Fruit fly (Drosophila melanogaster): Measurements from ENCODE around the gene fax.

Gene fax

dm6 chr3L:16411566-16411965 is at the start of gene fax:
TSS of gene fax (minus strand) at chr3L:16411828.
- no peak for TF ChIP-seq abd-A (tag; optimal IDR thresholded peaks at IDR 0.05)
- TF ChIP-seq her (GFP tag; optimal IDR thresholded peaks at IDR 0.05), result peak; percentile 56
- no peak for TF ChIP-seq corto (GFP tag; optimal IDR thresholded peaks at IDR 0.05)
- peak in 1 of 2 experiments; percentile 21 for TF ChIP-seq tll (GFP tag; optimal IDR thresholded peaks at IDR 0.05)
- TF ChIP-seq cwo (GFP tag; optimal IDR thresholded peaks at IDR 0.05), result no peak
- peak; percentile 44 for TF ChIP-seq Fer1 (GFP tag; optimal IDR thresholded peaks at IDR 0.05)
- no peak for TF ChIP-seq z (GFP tag; IDR thresholded peaks at IDR 0.05)
- TF ChIP-seq CHES-1-like (GFP tag; optimal IDR thresholded peaks at IDR 0.05), result no peak
- peak; percentile 41 for TF ChIP-seq CG33213 (GFP tag; optimal IDR thresholded peaks at IDR 0.05)
- no peak for TF ChIP-seq ranshi (GFP tag; IDR thresholded peaks at IDR 0.05)
- TF ChIP-seq Rx (GFP tag; IDR thresholded peaks at IDR 0.05), result no peak
- TF ChIP-seq psq (GFP tag; optimal IDR thresholded peaks at IDR 0.05), result no peak
- TF ChIP-seq sens-2 (GFP tag; IDR thresholded peaks at IDR 0.05), result no peak
- no peak for TF ChIP-seq CG16863 (GFP tag; optimal IDR thresholded peaks at IDR 0.05)
- TF ChIP-seq tap (tag; optimal IDR thresholded peaks at IDR 0.05), result peak; percentile 15
- peak; percentile 10 for TF ChIP-seq kah (GFP tag; optimal IDR thresholded peaks at IDR 0.05)
- no peak for TF ChIP-seq CG12104 (GFP tag; optimal IDR thresholded peaks at IDR 0.05)
- no peak for TF ChIP-seq dmrt99B (tag; optimal IDR thresholded peaks at IDR 0.05)
- TF ChIP-seq jumu (GFP tag; optimal IDR thresholded peaks at IDR 0.05), result no peak
- TF ChIP-seq cg (GFP tag; optimal IDR thresholded peaks at IDR 0.05), result peak; percentile 79
- TF ChIP-seq fd3F (GFP tag; optimal IDR thresholded peaks at IDR 0.05), result no peak
- no peak for TF ChIP-seq CG7357 (GFP tag; IDR thresholded peaks at IDR 0.05)
- TF ChIP-seq Hr39 (optimal IDR thresholded peaks at IDR 0.05), result no peak
- no peak for TF ChIP-seq B-H2 (GFP tag; optimal IDR thresholded peaks at IDR 0.05)
- peak; percentile 71 for TF ChIP-seq Opbp (GFP tag; IDR thresholded peaks at IDR 0.05; ENCODE audit: partially characterized antibody)
- no peak for TF ChIP-seq p53 (GFP tag; optimal IDR thresholded peaks at IDR 0.05)
- no peak for TF ChIP-seq E2f1 (GFP tag; IDR thresholded peaks at IDR 0.05)
- TF ChIP-seq HmgD (GFP tag; optimal IDR thresholded peaks at IDR 0.05), result no peak
- no peak for TF ChIP-seq eyg (GFP tag; optimal IDR thresholded peaks at IDR 0.05)
- no peak for TF ChIP-seq CG7786 (GFP tag; optimal IDR thresholded peaks at IDR 0.05)
- TF ChIP-seq btn (GFP tag; optimal IDR thresholded peaks at IDR 0.05), result no peak
- TF ChIP-seq CG9797 (GFP tag; optimal IDR thresholded peaks at IDR 0.05), result peak; percentile 96
- peak; percentile 33; the same call in 1 of the 2 replicates for TF ChIP-seq onecut (GFP tag; IDR thresholded peaks at IDR 0.05)
- TF ChIP-seq kay (GFP tag; optimal IDR thresholded peaks at IDR 0.05), result no peak
- no peak for TF ChIP-seq CG2875 (GFP tag; optimal IDR thresholded peaks at IDR 0.05)
- peak; percentile 96 for TF ChIP-seq chinmo (GFP tag; IDR thresholded peaks at IDR 0.05; ENCODE audit: partially characterized antibody)
- no peak for TF ChIP-seq Hsf (GFP tag; optimal IDR thresholded peaks at IDR 0.05)
- peak; percentile 43 for TF ChIP-seq sqz (GFP tag; optimal IDR thresholded peaks at IDR 0.05)
- no peak for TF ChIP-seq repo (GFP tag; optimal IDR thresholded peaks at IDR 0.05)
- TF ChIP-seq CG9727 (GFP tag; optimal IDR thresholded peaks at IDR 0.05), result peak; percentile 15
- TF ChIP-seq gsb (GFP tag; IDR thresholded peaks at IDR 0.05), result no peak
- TF ChIP-seq emc (GFP tag; optimal IDR thresholded peaks at IDR 0.05), result no peak
- TF ChIP-seq Max (GFP tag; optimal IDR thresholded peaks at IDR 0.05), result no peak
- TF ChIP-seq HLH3B (GFP tag; IDR thresholded peaks at IDR 0.05), result 0 out of 2 replicates have a peak, but pooled peaks have one; percentile 7
- TF ChIP-seq CG17612 (GFP tag; IDR thresholded peaks at IDR 0.05), result no peak
- TF ChIP-seq CG13296 (GFP tag; optimal IDR thresholded peaks at IDR 0.05), result peak; percentile 48
- peak; percentile 57; the same call in 1 of the 3 replicates for TF ChIP-seq so (GFP tag; IDR thresholded peaks at IDR 0.05)
- TF ChIP-seq C15 (GFP tag; IDR thresholded peaks at IDR 0.05), result no peak
- no peak for TF ChIP-seq croc (GFP tag; conservative IDR thresholded peaks at IDR 0.05)
- no peak for TF ChIP-seq cas (GFP tag; IDR thresholded peaks at IDR 0.05)
- TF ChIP-seq CG4854 (GFP tag; optimal IDR thresholded peaks at IDR 0.05), result peak; percentile 9
- TF ChIP-seq H2.0 (GFP tag; IDR thresholded peaks at IDR 0.05), result no peak
- TF ChIP-seq sima (GFP tag; optimal IDR thresholded peaks at IDR 0.05), result no peak

Data from whole organism, embryonic.